Worm (Caenorhabditis elegans) whole organism, L2 larva: ENCODE measurements around the gene F59B1.8.

ENCODE experiments used
- ceh-82 ChIP-seq: fragments of 150-350 bp; optimal IDR thresholded peaks from 2 replicates; lab custom pipeline; 2014; ENCODE audit warnings: missing biosample characterization, missing genetic modification characterization
- dmd-4 ChIP-seq: sonication (generic microtip); optimal IDR thresholded peaks from 2 replicates; lab custom pipeline; 2017; ENCODE audit warnings: missing biosample characterization, missing genetic modification characterization
- elt-1 ChIP-seq: fragments of 150-350 bp; optimal IDR thresholded peaks from 2 replicates; lab custom pipeline; 2014; ENCODE audit warnings: missing biosample characterization, missing genetic modification characterization
- fos-1 ChIP-seq: fragments of 150-350 bp; optimal IDR thresholded peaks from 2 replicates; lab custom pipeline; 2014; ENCODE audit warnings: missing biosample characterization, missing genetic modification characterization
- mdl-1 ChIP-seq, 2 experiments: fragments of 150-350 bp in 1 of 2; sonication (generic microtip) in 1 of 2; optimal IDR thresholded peaks; 2 replicates each; lab custom pipeline; 2017; ENCODE audit warnings: missing biosample characterization in 2 of 2, missing genetic modification characterization in 2 of 2
- nhr-11 ChIP-seq: fragments of 150-350 bp; optimal IDR thresholded peaks from 2 replicates; lab custom pipeline; 2014; ENCODE audit warnings: missing biosample characterization, missing genetic modification characterization

ce11 chrV:3626944-3627343 is 17.1 kb downstream of the F59B1.8 start, which contains the start of gene F59B1.4:
- TF ChIP-seq elt-1 (tag; lab: Kevin White, UChicago) (no peak), nhr-11 (tag; lab: Kevin White, UChicago) (no peak), mdl-1 (tag; optimal IDR thresholded peaks at IDR 0.05; lab: Kevin White, UChicago) (no peak), ceh-82 (no peak), dmd-4 (no peak), fos-1 (no peak)
